Worm (Caenorhabditis elegans): Measurements from ENCODE around the gene C49F8.1.
A peak's percentile ranks its signal among the peaks of the same experiment; 100 is the strongest.

The C49F8.1 gene

DNA sequence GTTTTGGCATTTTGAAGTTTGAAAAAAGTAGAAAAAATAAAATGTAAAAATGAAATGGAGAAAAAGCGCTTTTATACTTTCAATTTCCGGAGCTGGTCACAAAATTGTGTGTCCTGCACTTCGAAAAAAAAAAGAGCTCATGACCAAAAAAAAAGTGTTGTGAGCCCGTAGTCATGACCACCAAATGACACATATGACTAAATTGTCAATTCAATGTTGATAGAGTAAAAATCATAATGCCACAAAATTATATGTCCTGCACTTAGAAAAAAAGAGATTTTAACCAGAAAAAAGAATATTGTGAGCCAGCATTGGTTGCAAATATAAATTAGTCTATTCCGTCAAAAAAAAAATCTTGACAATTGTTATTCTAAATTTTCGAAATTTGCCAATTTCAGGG lies 34.4 kb upstream of the C49F8.1 start, which contains the start of gene F02C12.2:
F02C12.2 (minus strand) TSS at position 101 of the 400 bp plus-strand sequence.
- no peak for TF ChIP-seq dmd-4 (tag; optimal IDR thresholded peaks at IDR 0.05)
- TF ChIP-seq skn-1 (tag; optimal IDR thresholded peaks at IDR 0.05): no peak
- no peak for TF ChIP-seq R02D3.7 (tag; optimal IDR thresholded peaks at IDR 0.05)
- TF ChIP-seq elt-1 (tag; optimal IDR thresholded peaks at IDR 0.05): no peak
- TF ChIP-seq C34F6.9 (tag; optimal IDR thresholded peaks at IDR 0.05): no peak
- TF ChIP-seq nhr-129 (tag; optimal IDR thresholded peaks at IDR 0.05): no peak
- TF ChIP-seq F13H6.1 (tag; optimal IDR thresholded peaks at IDR 0.05): no peak
- TF ChIP-seq egl-27 (tag; optimal IDR thresholded peaks at IDR 0.05): no peak
- TF ChIP-seq nhr-25 (tag; optimal IDR thresholded peaks at IDR 0.05): no peak
- TF ChIP-seq unc-39 (tag; optimal IDR thresholded peaks at IDR 0.05): no peak
- TF ChIP-seq crh-2 (tag; optimal IDR thresholded peaks at IDR 0.05): no peak
- no peak for TF ChIP-seq lsy-2 (tag; optimal IDR thresholded peaks at IDR 0.05)
- TF ChIP-seq sma-3 (GFP tag; optimal IDR thresholded peaks at IDR 0.05): no peak
- TF ChIP-seq lin-11 (tag; optimal IDR thresholded peaks at IDR 0.05): no peak
- no peak for TF ChIP-seq ztf-1 (GFP tag; conservative IDR thresholded peaks at IDR 0.05)
- TF ChIP-seq lin-13 (GFP tag; optimal IDR thresholded peaks at IDR 0.05): no peak
- TF ChIP-seq sem-4 (tag; optimal IDR thresholded peaks at IDR 0.05): no peak
- TF ChIP-seq nhr-10 (tag; optimal IDR thresholded peaks at IDR 0.05): no peak

DNA sequence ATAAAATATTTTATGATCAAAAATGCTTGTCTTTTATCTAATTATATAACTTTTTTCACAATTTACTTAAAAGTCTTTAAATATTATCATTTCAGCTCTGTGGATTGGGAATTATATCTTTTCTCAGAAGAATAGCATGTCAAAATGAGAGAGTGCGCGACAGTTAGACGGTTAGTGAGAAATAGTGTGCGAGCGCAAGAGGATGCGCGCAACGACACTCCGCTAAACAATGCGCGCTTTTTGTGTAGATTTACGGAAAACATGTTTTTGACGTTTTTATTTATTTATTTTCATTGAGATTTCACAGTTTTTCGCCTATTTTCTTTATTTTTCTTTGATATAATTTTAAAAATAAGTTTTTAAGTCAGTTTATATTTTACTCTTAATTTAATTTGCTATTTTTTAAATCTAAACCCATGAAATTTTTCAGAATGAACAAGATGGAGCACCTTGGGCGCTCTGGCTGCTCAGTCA lies 31.8 kb upstream of the C49F8.1 start, which contains the start of gene F02C12.3:
F02C12.3 (plus strand) TSS at position 424 of the 474 bp plus-strand sequence.
- peak; percentile 82 for TF ChIP-seq lin-11 (tag; optimal IDR thresholded peaks at IDR 0.05)
- TF ChIP-seq ceh-82 (tag; optimal IDR thresholded peaks at IDR 0.05): peak; percentile 27
- peak; percentile 43 for TF ChIP-seq fos-1 (tag; optimal IDR thresholded peaks at IDR 0.05)
- TF ChIP-seq unc-62 (GFP tag; optimal IDR thresholded peaks at IDR 0.05): no peak
- TF ChIP-seq ztf-1 (GFP tag; conservative IDR thresholded peaks at IDR 0.05): no peak
- TF ChIP-seq ztf-4 (tag; optimal IDR thresholded peaks at IDR 0.05): peak; percentile 74
- TF ChIP-seq sem-4 (tag; optimal IDR thresholded peaks at IDR 0.05): peak; percentile 72
- no peak for TF ChIP-seq peb-1 (tag; optimal IDR thresholded peaks at IDR 0.05)
- TF ChIP-seq lin-13 (GFP tag; optimal IDR thresholded peaks at IDR 0.05): peak; percentile 80
- TF ChIP-seq crh-2 (tag; optimal IDR thresholded peaks at IDR 0.05): peak; percentile 88
- TF ChIP-seq ceh-16 (tag; optimal IDR thresholded peaks at IDR 0.05): peak; percentile 46
- TF ChIP-seq nhr-77 (tag; optimal IDR thresholded peaks at IDR 0.05): no peak
- no peak for TF ChIP-seq alr-1 (tag; optimal IDR thresholded peaks at IDR 0.05)
- no peak for TF ChIP-seq skn-1 (tag; optimal IDR thresholded peaks at IDR 0.05)
- no peak for TF ChIP-seq nhr-10 (tag; optimal IDR thresholded peaks at IDR 0.05)
- TF ChIP-seq blmp-1 (tag; optimal IDR thresholded peaks at IDR 0.05; ENCODE audit: insufficient read depth): peak; percentile 36
- TF ChIP-seq mdl-1 (tag; optimal IDR thresholded peaks at IDR 0.05): peak; percentile 16 to 20
- peak; percentile 89 for TF ChIP-seq unc-55 (GFP tag; optimal IDR thresholded peaks at IDR 0.05)
- TF ChIP-seq mab-5 (tag; optimal IDR thresholded peaks at IDR 0.05): peak; percentile 85
- no peak for TF ChIP-seq aly-2 (tag; optimal IDR thresholded peaks at IDR 0.05)
- no peak for TF ChIP-seq elt-3 (tag; optimal IDR thresholded peaks at IDR 0.05)
- peak; percentile 75 for TF ChIP-seq egl-27 (tag; optimal IDR thresholded peaks at IDR 0.05)
- no peak for TF ChIP-seq mbf-1 (tag; optimal IDR thresholded peaks at IDR 0.05)
- peak; percentile 89 for TF ChIP-seq sma-3 (GFP tag; optimal IDR thresholded peaks at IDR 0.05)
- TF ChIP-seq nhr-25 (tag; optimal IDR thresholded peaks at IDR 0.05): peak; percentile 90
- no peak for TF ChIP-seq elt-1 (tag; optimal IDR thresholded peaks at IDR 0.05)
- TF ChIP-seq Y55F3AM.14 (GFP tag; optimal IDR thresholded peaks at IDR 0.05): no peak
- no peak for TF ChIP-seq dmd-4 (tag; optimal IDR thresholded peaks at IDR 0.05)
- TF ChIP-seq lin-39 (tag; optimal IDR thresholded peaks at IDR 0.05): no peak
- TF ChIP-seq nhr-237 (tag; optimal IDR thresholded peaks at IDR 0.05): peak; percentile 10
- peak; percentile 74 to 91 for TF ChIP-seq lsy-2 (tag; optimal IDR thresholded peaks at IDR 0.05)
- peak; percentile 92 for TF ChIP-seq R02D3.7 (tag; optimal IDR thresholded peaks at IDR 0.05)
- no peak for TF ChIP-seq ztf-11 (tag; optimal IDR thresholded peaks at IDR 0.05)
- TF ChIP-seq sma-9 (GFP tag; optimal IDR thresholded peaks at IDR 0.05): peak; percentile 96
- no peak for TF ChIP-seq sma-9 (tag; optimal IDR thresholded peaks at IDR 0.05)
- TF ChIP-seq ZK546.5 (tag; optimal IDR thresholded peaks at IDR 0.05): no peak
- TF ChIP-seq nhr-12 (tag; optimal IDR thresholded peaks at IDR 0.05): peak; percentile 33
- TF ChIP-seq F13H6.1 (tag; optimal IDR thresholded peaks at IDR 0.05): peak; percentile 89
- peak; percentile 81 for TF ChIP-seq gmeb-1 (tag; optimal IDR thresholded peaks at IDR 0.05)
- no peak for TF ChIP-seq zag-1 (tag; optimal IDR thresholded peaks at IDR 0.05)
- TF ChIP-seq nhr-21 (tag; optimal IDR thresholded peaks at IDR 0.05): peak; percentile 90
- no peak for TF ChIP-seq ama-1 (optimal IDR thresholded peaks at IDR 0.05)
- TF ChIP-seq nhr-6 (tag; optimal IDR thresholded peaks at IDR 0.05): peak; percentile 80
- no peak for TF ChIP-seq unc-39 (tag; optimal IDR thresholded peaks at IDR 0.05)
- TF ChIP-seq nhr-129 (tag; optimal IDR thresholded peaks at IDR 0.05): peak; percentile 63
- TF ChIP-seq nhr-23 (tag; optimal IDR thresholded peaks at IDR 0.05): no peak
- TF ChIP-seq snpc-4 (tag; optimal IDR thresholded peaks at IDR 0.05): peak; percentile 38
- TF ChIP-seq C34F6.9 (tag; optimal IDR thresholded peaks at IDR 0.05): peak; percentile 85
- TF ChIP-seq nhr-11 (tag; optimal IDR thresholded peaks at IDR 0.05): no peak
